Fruit fly (Drosophila melanogaster) whole organism, embryonic: ENCODE data around the gene CG11700.

Experiments
- Aef1 ChIP-seq: fragments of 200-800 bp; sonication (Bioruptor generic); IDR thresholded peaks from 3 replicates; pipeline ENCODE4 v1.3.6; 2022; ENCODE audit warnings: missing biosample characterization, missing genetic modification characterization
- B-H2 ChIP-seq: fragments of 200-800 bp; sonication (Bioruptor generic); optimal IDR thresholded peaks from 2 replicates; lab custom pipeline; 2018; ENCODE audit warnings: missing biosample characterization, mild to moderate bottlenecking, missing genetic modification characterization
- BEAF-32 ChIP-seq: fragments of 200-800 bp; sonication (Bioruptor generic); optimal IDR thresholded peaks from 3 replicates; lab custom pipeline; 2017; ENCODE audit warnings: missing biosample characterization, missing genetic modification characterization, mild to moderate bottlenecking, moderate library complexity, missing genetic modification reagents
- Bgb ChIP-seq: fragments of 200-800 bp; sonication (Bioruptor generic); IDR thresholded peaks from 2 replicates; pipeline ENCODE4 v1.3.6; 2022; ENCODE audit warnings: missing biosample characterization, missing genetic modification characterization; ENCODE audit not compliant: partially characterized antibody
- CG10147 ChIP-seq: fragments of 200-800 bp; sonication (Bioruptor generic); optimal IDR thresholded peaks from 2 replicates; lab custom pipeline; 2019; ENCODE audit warnings: missing biosample characterization, mild to moderate bottlenecking, missing genetic modification characterization, moderate library complexity
- CG10267 ChIP-seq: fragments of 200-800 bp; sonication (Bioruptor generic); optimal IDR thresholded peaks from 2 replicates; lab custom pipeline; 2018; ENCODE audit warnings: missing biosample characterization, mild to moderate bottlenecking, missing genetic modification characterization, moderate library complexity
- CG11504 ChIP-seq: fragments of 200-800 bp; sonication (Bioruptor generic); optimal IDR thresholded peaks from 3 replicates; lab custom pipeline; 2019; ENCODE audit warnings: missing biosample characterization, mild to moderate bottlenecking, missing genetic modification characterization, moderate library complexity
- CG12942 ChIP-seq: fragments of 200-800 bp; sonication (Bioruptor generic); optimal IDR thresholded peaks from 3 replicates; lab custom pipeline; 2016; ENCODE audit warnings: missing biosample characterization, missing genetic modification characterization
- CG13287 ChIP-seq: fragments of 200-800 bp; sonication (Bioruptor generic); IDR thresholded peaks from 2 replicates; pipeline ENCODE4 v1.3.6; 2022; ENCODE audit warnings: missing biosample characterization, missing genetic modification characterization; ENCODE audit not compliant: partially characterized antibody
- CG17328 ChIP-seq: fragments of 200-800 bp; sonication (Bioruptor generic); IDR thresholded peaks from 2 replicates; pipeline ENCODE4 v1.3.6; 2022; ENCODE audit warnings: missing biosample characterization, missing genetic modification characterization
- CG30020 ChIP-seq: fragments of 200-800 bp; optimal IDR thresholded peaks from 2 replicates; lab custom pipeline; 2019; ENCODE audit warnings: missing biosample characterization, mild to moderate bottlenecking, missing genetic modification characterization, moderate library complexity
- CG34422 ChIP-seq: fragments of 200-800 bp; sonication (Bioruptor generic); IDR thresholded peaks from 3 replicates; pipeline ENCODE4 v1.3.6; 2022; ENCODE audit warnings: missing biosample characterization, missing genetic modification characterization
- CG3995 ChIP-seq: fragments of 200-800 bp; sonication (Bioruptor generic); optimal IDR thresholded peaks from 3 replicates; lab custom pipeline; 2016; ENCODE audit warnings: missing biosample characterization, missing genetic modification characterization
- CG42726 ChIP-seq: fragments of 200-800 bp; sonication (Bioruptor generic); IDR thresholded peaks from 2 replicates; pipeline ENCODE4 v1.3.6; 2022; ENCODE audit warnings: missing biosample characterization, missing genetic modification characterization; ENCODE audit not compliant: partially characterized antibody
- CG4360 ChIP-seq: fragments of 200-800 bp; sonication (Bioruptor generic); IDR thresholded peaks from 2 replicates; pipeline ENCODE4 v1.3.6; 2022; ENCODE audit warnings: missing biosample characterization, missing genetic modification characterization
- CG6791 ChIP-seq: fragments of 200-800 bp; sonication (Bioruptor generic); IDR thresholded peaks from 3 replicates; pipeline ENCODE4 v1.3.6; 2022; ENCODE audit warnings: missing biosample characterization, missing genetic modification characterization; ENCODE audit not compliant: partially characterized antibody
- CG7745 ChIP-seq: fragments of 200-800 bp; sonication (Bioruptor generic); optimal IDR thresholded peaks from 2 replicates; lab custom pipeline; 2018; ENCODE audit warnings: missing biosample characterization, mild to moderate bottlenecking, missing genetic modification characterization, moderate library complexity
- CG8944 ChIP-seq: fragments of 200-800 bp; sonication (Bioruptor generic); optimal IDR thresholded peaks from 3 replicates; lab custom pipeline; 2016; ENCODE audit warnings: missing biosample characterization, missing genetic modification characterization
- Dad ChIP-seq: fragments of 200-800 bp; sonication (Bioruptor generic); optimal IDR thresholded peaks from 3 replicates; lab custom pipeline; 2016; ENCODE audit warnings: missing biosample characterization, missing genetic modification characterization
- Eip74EF ChIP-seq, 2 experiments: fragments of 200-800 bp in 1 of 2; fragments of >200 bp in 1 of 2; sonication (Bioruptor generic) in 1 of 2; optimal IDR thresholded peaks; 2 replicates each; lab custom pipeline; 2017 to 2019; ENCODE audit warnings: missing biosample characterization in 2 of 2, missing genetic modification characterization in 2 of 2, mild to moderate bottlenecking in 1 of 2, moderate library complexity in 1 of 2
- Ets97D ChIP-seq: fragments of 200-800 bp; sonication (Bioruptor generic); optimal IDR thresholded peaks from 3 replicates; lab custom pipeline; 2016; ENCODE audit warnings: missing biosample characterization, missing genetic modification characterization
- Fer1 ChIP-seq: fragments of 200-800 bp; sonication (Bioruptor generic); optimal IDR thresholded peaks from 2 replicates; lab custom pipeline; 2017; ENCODE audit warnings: missing biosample characterization, mild to moderate bottlenecking, missing genetic modification characterization
- HLH4C ChIP-seq: fragments of 200-800 bp; sonication (Bioruptor generic); IDR thresholded peaks from 3 replicates; pipeline ENCODE4 v1.3.6; 2022; ENCODE audit warnings: missing biosample characterization, missing genetic modification characterization; ENCODE audit not compliant: partially characterized antibody
- HLHmδ ChIP-seq: fragments of 200-800 bp; sonication (Bioruptor generic); optimal IDR thresholded peaks from 2 replicates; lab custom pipeline; 2018; ENCODE audit warnings: missing biosample characterization, mild to moderate bottlenecking, missing genetic modification characterization, moderate library complexity
- Hr51 ChIP-seq, 2 experiments: fragments of 200-800 bp; sonication (Bioruptor generic); optimal IDR thresholded peaks; 2 replicates in 1 of 2; 3 replicates in 1 of 2; lab custom pipeline; 2016 to 2018; ENCODE audit warnings: missing biosample characterization in 2 of 2, missing genetic modification characterization in 2 of 2, mild to moderate bottlenecking in 1 of 2, moderate library complexity in 1 of 2
- MBD-R2 ChIP-seq: fragments of 200-800 bp; sonication (Bioruptor generic); IDR thresholded peaks from 2 replicates; pipeline ENCODE4 v1.3.6; 2022; ENCODE audit warnings: missing biosample characterization, missing genetic modification characterization
- MESR4 ChIP-seq: fragments of 200-800 bp; sonication (Bioruptor generic); optimal IDR thresholded peaks from 2 replicates; lab custom pipeline; 2018; ENCODE audit warnings: missing biosample characterization, mild to moderate bottlenecking, missing genetic modification characterization, moderate library complexity
- Nf-YB ChIP-seq: fragments of 200-800 bp; sonication (Bioruptor generic); optimal IDR thresholded peaks from 3 replicates; lab custom pipeline; 2019; ENCODE audit warnings: missing biosample characterization, mild to moderate bottlenecking, missing genetic modification characterization, moderate library complexity
- Nf-YC ChIP-seq: fragments of 200-800 bp; optimal IDR thresholded peaks from 3 replicates; lab custom pipeline; 2019; ENCODE audit warnings: missing biosample characterization, mild to moderate bottlenecking, missing genetic modification characterization, moderate library complexity
- Opbp ChIP-seq: fragments of 200-800 bp; sonication (Bioruptor generic); IDR thresholded peaks from 3 replicates; pipeline ENCODE4 v1.3.6; 2022; ENCODE audit warnings: missing biosample characterization, missing genetic modification characterization; ENCODE audit not compliant: partially characterized antibody
- Sry-δ ChIP-seq: fragments of 200-800 bp; sonication (Bioruptor generic); optimal IDR thresholded peaks from 2 replicates; lab custom pipeline; 2016; ENCODE audit warnings: missing biosample characterization, missing genetic modification characterization
- YL-1 ChIP-seq: fragments of 200-800 bp; sonication (Bioruptor generic); optimal IDR thresholded peaks from 3 replicates; lab custom pipeline; 2017; ENCODE audit warnings: missing biosample characterization, mild to moderate bottlenecking, missing genetic modification characterization
- amos ChIP-seq: fragments of 200-800 bp; sonication (Bioruptor generic); IDR thresholded peaks from 2 replicates; pipeline ENCODE4 v1.3.6; 2022; ENCODE audit warnings: missing biosample characterization, missing genetic modification characterization; ENCODE audit not compliant: partially characterized antibody
- bbx ChIP-seq: fragments of 200-800 bp; sonication (Bioruptor generic); IDR thresholded peaks from 2 replicates; pipeline ENCODE4 v1.3.6; 2022; ENCODE audit warnings: missing biosample characterization, missing genetic modification characterization; ENCODE audit not compliant: partially characterized antibody
- chinmo ChIP-seq: fragments of 200-800 bp; sonication (Bioruptor generic); IDR thresholded peaks from 4 replicates; pipeline ENCODE4 v1.3.6; 2022; ENCODE audit warnings: missing biosample characterization, missing genetic modification characterization; ENCODE audit not compliant: partially characterized antibody
- disco-r ChIP-seq: fragments of 200-800 bp; sonication (Bioruptor generic); optimal IDR thresholded peaks from 2 replicates; lab custom pipeline; 2016; ENCODE audit warnings: missing biosample characterization, missing genetic modification characterization
- dpn ChIP-seq, 2 experiments: fragments of 200-800 bp; sonication (Bioruptor generic); optimal IDR thresholded peaks; 3 replicates each; lab custom pipeline; 2016; ENCODE audit warnings: missing biosample characterization in 2 of 2, missing genetic modification characterization in 2 of 2
- fd64A ChIP-seq: fragments of 200-800 bp; sonication (Bioruptor generic); optimal IDR thresholded peaks from 3 replicates; lab custom pipeline; 2018; ENCODE audit warnings: missing biosample characterization, mild to moderate bottlenecking, missing genetic modification characterization
- hb ChIP-seq: fragments of 200-800 bp; sonication (Bioruptor generic); IDR thresholded peaks from 3 replicates; pipeline ENCODE4 v1.3.6; 2022; ENCODE audit warnings: missing biosample characterization, missing genetic modification characterization; ENCODE audit not compliant: partially characterized antibody
- hbn ChIP-seq: fragments of 200-800 bp; sonication (Bioruptor generic); IDR thresholded peaks from 2 replicates; pipeline ENCODE4 v1.3.6; 2022; ENCODE audit warnings: missing biosample characterization, missing genetic modification characterization; ENCODE audit not compliant: partially characterized antibody
- inv ChIP-seq: fragments of 200-800 bp; sonication (Bioruptor generic); IDR thresholded peaks from 2 replicates; pipeline ENCODE4 v1.3.6; 2022; ENCODE audit warnings: missing biosample characterization, missing genetic modification characterization; ENCODE audit not compliant: partially characterized antibody
- nerfin-2 ChIP-seq: fragments of 200-800 bp; sonication (Bioruptor generic); IDR thresholded peaks from 2 replicates; pipeline ENCODE4 v1.3.6; 2022; ENCODE audit warnings: missing biosample characterization, missing genetic modification characterization; ENCODE audit not compliant: partially characterized antibody
- nmo ChIP-seq: fragments of 200-800 bp; sonication (Bioruptor generic); optimal IDR thresholded peaks from 2 replicates; lab custom pipeline; 2018; ENCODE audit warnings: missing biosample characterization, mild to moderate bottlenecking, missing genetic modification characterization, moderate library complexity
- ranshi ChIP-seq: fragments of 200-800 bp; sonication (Bioruptor generic); IDR thresholded peaks from 2 replicates; pipeline ENCODE4 v1.3.6; 2022; ENCODE audit warnings: missing biosample characterization, missing genetic modification characterization
- salm ChIP-seq: fragments of 200-800 bp; sonication (Bioruptor generic); optimal IDR thresholded peaks from 2 replicates; lab custom pipeline; 2018; ENCODE audit warnings: missing biosample characterization, mild to moderate bottlenecking, missing genetic modification characterization
- sna ChIP-seq: fragments of 200-800 bp; sonication (Bioruptor generic); IDR thresholded peaks from 2 replicates; pipeline ENCODE4 v1.3.6; 2022; ENCODE audit warnings: missing biosample characterization, missing genetic modification characterization; ENCODE audit not compliant: partially characterized antibody
- tna ChIP-seq: fragments of 200-800 bp; sonication (Bioruptor generic); IDR thresholded peaks from 2 replicates; pipeline ENCODE4 v1.3.6; 2022; ENCODE audit warnings: missing biosample characterization, missing genetic modification characterization; ENCODE audit not compliant: partially characterized antibody
- vvl ChIP-seq: fragments of 200-800 bp; sonication (Bioruptor generic); IDR thresholded peaks from 2 replicates; pipeline ENCODE4 v1.3.6; 2022; ENCODE audit warnings: missing biosample characterization, missing genetic modification characterization

CG11700 gene

dm6 chrX:6260900-6261299, 22.5 kb downstream of the CG11700 start, which contains the start of gene Josd (continued):
- TF ChIP-seq MBD-R2 (peak; percentile 71), CG34422 (0 out of 3 replicates have a peak, but pooled peaks have one; percentile 11), nerfin-2 (GFP tag; lab: Robert Waterston, UW) (peak; percentile 66), CG6791 (GFP tag; lab: Robert Waterston, UW) (peak; percentile 83), amos (GFP tag; lab: Robert Waterston, UW) (peak; percentile 92), Opbp (GFP tag; lab: Robert Waterston, UW) (peak; percentile 85), CG10147 (GFP tag; lab: Kevin White, UChicago) (peak; percentile 8), sna (GFP tag; lab: Robert Waterston, UW) (peak; percentile 69; the same call in 1 of the 2 replicates), MESR4 (GFP tag; lab: Kevin White, UChicago) (peak; percentile 24), Eip74EF (GFP tag; optimal IDR thresholded peaks at IDR 0.05; lab: Kevin White, UChicago) (no peak), vvl (GFP tag; lab: Robert Waterston, UW) (0 out of 2 replicates have a peak, but pooled peaks have one; percentile 8), disco-r (no peak), Dad (GFP tag; lab: Kevin White, UChicago) (no peak), HLHmδ (GFP tag; lab: Kevin White, UChicago) (no peak), Sry-δ (peak; percentile 90), CG13287 (GFP tag; lab: Robert Waterston, UW) (peak; percentile 87), CG30020 (peak; percentile 7), nmo (peak; percentile 18), CG11504 (tag; lab: Kevin White, UChicago) (peak; percentile 16), Fer1 (peak; percentile 3), Bgb (GFP tag; lab: Robert Waterston, UW) (peak; percentile 86), fd64A (GFP tag; lab: Kevin White, UChicago) (no peak), inv (GFP tag; lab: Robert Waterston, UW) (peak; percentile 76), dpn (GFP tag; optimal IDR thresholded peaks at IDR 0.05; lab: Kevin White, UChicago) (no peak), YL-1 (GFP tag; lab: Kevin White, UChicago) (peak; percentile 19), bbx (GFP tag; lab: Robert Waterston, UW) (peak; percentile 83), CG12942 (GFP tag; lab: Kevin White, UChicago) (no peak), Ets97D (GFP tag; lab: Kevin White, UChicago) (peak; percentile 31), B-H2 (GFP tag; lab: Kevin White, UChicago) (peak; percentile 17), CG17328 (GFP tag; lab: Robert Waterston, UW) (no peak), CG42726 (GFP tag; lab: Robert Waterston, UW) (peak; percentile 68; the same call in 1 of the 2 replicates), Aef1 (GFP tag; lab: Robert Waterston, UW) (no peak), CG4360 (no peak), Nf-YB (GFP tag; lab: Kevin White, UChicago) (no peak), hbn (GFP tag; lab: Robert Waterston, UW) (peak; percentile 87), salm (tag; lab: Kevin White, UChicago) (no peak), BEAF-32 (GFP tag; lab: Kevin White, UChicago) (peak; percentile 85), CG10267 (tag; lab: Kevin White, UChicago) (peak; percentile 6), Hr51 (GFP tag; optimal IDR thresholded peaks at IDR 0.05; lab: Kevin White, UChicago) (no peak), hb (GFP tag; lab: Robert Waterston, UW) (peak; percentile 76), ranshi (GFP tag; lab: Robert Waterston, UW) (no peak), CG7745 (tag; lab: Kevin White, UChicago) (no peak), chinmo (GFP tag; lab: Robert Waterston, UW) (peak; percentile 70; the same call in 1 of the 4 replicates), CG3995 (GFP tag; lab: Kevin White, UChicago) (peak; percentile 90), tna (GFP tag; lab: Robert Waterston, UW) (peak; percentile 54), HLH4C (peak; percentile 74), CG8944 (GFP tag; lab: Kevin White, UChicago) (no peak), Nf-YC (tag; lab: Kevin White, UChicago) (peak; percentile 8)
